Worm (Caenorhabditis elegans): ENCODE measurements around the gene Y66D12A.16.

Gene Y66D12A.16

ce11 chrIII:11500647-11501046 lies 22.7 kb upstream of the Y66D12A.16 start, which contains the start of gene nars-2:
TSS of gene nars-2 (minus strand) at chrIII:11500747.
- no peak for TF ChIP-seq him-1 (tag; optimal IDR thresholded peaks at IDR 0.05)

- no peak for TF ChIP-seq nhr-27 (tag; optimal IDR thresholded peaks at IDR 0.05)
- TF ChIP-seq ceh-79 (tag; optimal IDR thresholded peaks at IDR 0.05) = no peak
- no peak for TF ChIP-seq F57A8.1 (GFP tag; optimal IDR thresholded peaks at IDR 0.05)
- no peak for TF ChIP-seq ceh-27 (GFP tag; optimal IDR thresholded peaks at IDR 0.05)
- TF ChIP-seq B0019.2 (GFP tag; conservative IDR thresholded peaks at IDR 0.05) = no peak
- TF ChIP-seq dpl-1 (GFP tag; optimal IDR thresholded peaks at IDR 0.05) = no peak
- no peak for TF ChIP-seq lir-1 (GFP tag; conservative IDR thresholded peaks at IDR 0.05)
- TF ChIP-seq madf-3 (GFP tag; IDR thresholded peaks at IDR 0.05) = no peak
- no peak for TF ChIP-seq nfya-1 (tag; optimal IDR thresholded peaks at IDR 0.05; ENCODE audit: borderline replicate concordance, insufficient read depth)
- TF ChIP-seq Y53F4B.3 (GFP tag; IDR thresholded peaks at IDR 0.05) = no peak
- TF ChIP-seq Y79H2A.3 (GFP tag; conservative IDR thresholded peaks at IDR 0.05) = no peak
- no peak for TF ChIP-seq unc-130 (GFP tag; optimal IDR thresholded peaks at IDR 0.05)
- TF ChIP-seq athp-1 (tag; optimal IDR thresholded peaks at IDR 0.05) = no peak
- no peak for TF ChIP-seq ekl-4 (GFP tag; IDR thresholded peaks at IDR 0.05)
These were observed 20.6 kb upstream of the Y66D12A.16 start, which contains the start of gene tin-10 for ce11 chrIII:11502753-11503152. TSS of gene tin-10 (minus strand) at chrIII:11502853.

ce11 chrIII:11505213-11505612 lies 18.1 kb upstream of the Y66D12A.16 start, which contains the start of the genes Y66D12A.21 and spe-6:
TSS of gene Y66D12A.21 (minus strand) at chrIII:11505302.
TSS of gene spe-6 (plus strand) at chrIII:11505488.
- TF ChIP-seq hmg-1.2 (GFP tag; IDR thresholded peaks at IDR 0.05) = peak; percentile 15; the same call in 1 of the 2 replicates
- TF ChIP-seq gei-17 (GFP tag; optimal IDR thresholded peaks at IDR 0.05) = no peak
- peak; percentile 74 for TF ChIP-seq mcd-1 (GFP tag; IDR thresholded peaks at IDR 0.05)
- TF ChIP-seq lin-54 (GFP tag; optimal IDR thresholded peaks at IDR 0.05) = peak; percentile 20

- TF ChIP-seq sea-2 (GFP tag; IDR thresholded peaks at IDR 0.05) (0 out of 2 replicates have a peak, but pooled peaks have one; percentile 6), Y53G8AR.9 (GFP tag; conservative IDR thresholded peaks at IDR 0.05) (no peak)
These were observed 17.7 kb upstream of the Y66D12A.16 start for ce11 chrIII:11505621-11506020.

ce11 chrIII:11508816-11509215 lies 14.5 kb upstream of the Y66D12A.16 start, which contains the start of gene Y66D12A.19:
TSS of gene Y66D12A.19 (plus strand) at chrIII:11509081.
- TF ChIP-seq madf-6 (GFP tag; IDR thresholded peaks at IDR 0.05) = peak; percentile 21; the same call in 1 of the 2 replicates
- TF ChIP-seq lsl-1 (GFP tag; optimal IDR thresholded peaks at IDR 0.05) = peak; percentile 73
- peak; percentile 7 for TF ChIP-seq lin-54 (GFP tag; optimal IDR thresholded peaks at IDR 0.05)
- no peak for TF ChIP-seq snpc-4 (GFP tag; optimal IDR thresholded peaks at IDR 0.05)
- no peak for TF ChIP-seq snpc-4 (tag; optimal IDR thresholded peaks at IDR 0.05)
- peak; percentile 77 for TF ChIP-seq F33H1.4 (GFP tag; IDR thresholded peaks at IDR 0.05)
- no peak for TF ChIP-seq ekl-4 (GFP tag; IDR thresholded peaks at IDR 0.05)
- no peak for TF ChIP-seq ets-4 (GFP tag; optimal IDR thresholded peaks at IDR 0.05)
- TF ChIP-seq D2030.7 (GFP tag; IDR thresholded peaks at IDR 0.05) = peak; percentile 26; the same call in 1 of the 2 replicates

- TF ChIP-seq snpc-3.4 (tag; optimal IDR thresholded peaks at IDR 0.05) (no peak), F52B5.7 (tag; optimal IDR thresholded peaks at IDR 0.05) (no peak), F22D6.2 (tag; optimal IDR thresholded peaks at IDR 0.05) (no peak), snpc-4 (GFP tag; optimal IDR thresholded peaks at IDR 0.05) (no peak), snpc-4 (tag; optimal IDR thresholded peaks at IDR 0.05) (no peak), madf-6 (GFP tag; IDR thresholded peaks at IDR 0.05) (no peak), dpl-1 (GFP tag; optimal IDR thresholded peaks at IDR 0.05) (no peak), ceh-27 (GFP tag; optimal IDR thresholded peaks at IDR 0.05) (no peak), lin-26 (GFP tag; IDR thresholded peaks at IDR 0.05) (no peak)
These were observed 13.2 kb upstream of the Y66D12A.16 start for ce11 chrIII:11510120-11510519.
